Fruit fly (Drosophila melanogaster): Measurements from ENCODE around the gene CG10516.

Gene CG10516

dm6 chr3L:16004401-16005237 is 36.6 kb downstream of the CG10516 start, which contains the start of the genes hzg and mRpS31 (continued):
- no peak for TF ChIP-seq cas (GFP tag; IDR thresholded peaks at IDR 0.05)
- peak; percentile 66 for TF ChIP-seq CG18262 (tag; optimal IDR thresholded peaks at IDR 0.05)
- peak; percentile 33 for TF ChIP-seq Ada2b (GFP tag; IDR thresholded peaks at IDR 0.05)
- TF ChIP-seq CG11085 (GFP tag; IDR thresholded peaks at IDR 0.05): 0 out of 2 replicates have a peak, but pooled peaks have one; percentile 10
- TF ChIP-seq Dad (GFP tag; optimal IDR thresholded peaks at IDR 0.05): no peak
- TF ChIP-seq CG3407 (GFP tag; optimal IDR thresholded peaks at IDR 0.05): no peak
- TF ChIP-seq CG7987 (GFP tag; optimal IDR thresholded peaks at IDR 0.05): no peak
- peak; percentile 55 to 81 for TF ChIP-seq bsh (GFP tag; optimal IDR thresholded peaks at IDR 0.05)
- TF ChIP-seq CG12942 (GFP tag; optimal IDR thresholded peaks at IDR 0.05): peak; percentile 45
- no peak for TF ChIP-seq crol (GFP tag; IDR thresholded peaks at IDR 0.05)
- peak; percentile 49 for TF ChIP-seq crc (GFP tag; optimal IDR thresholded peaks at IDR 0.05)
- TF ChIP-seq croc (GFP tag; conservative IDR thresholded peaks at IDR 0.05): no peak
- no peak for TF ChIP-seq sim (GFP tag; IDR thresholded peaks at IDR 0.05)
- no peak for TF ChIP-seq ham (GFP tag; IDR thresholded peaks at IDR 0.05)
- TF ChIP-seq CG4424 (GFP tag; optimal IDR thresholded peaks at IDR 0.05): peak; percentile 53
- TF ChIP-seq wdn (GFP tag; IDR thresholded peaks at IDR 0.05): 0 out of 2 replicates have a peak, but pooled peaks have one; percentile 49
- peak; percentile 39 for TF ChIP-seq Side (GFP tag; optimal IDR thresholded peaks at IDR 0.05)
- TF ChIP-seq lov (optimal IDR thresholded peaks at IDR 0.05): no peak
- no peak for TF ChIP-seq lov (GFP tag; IDR thresholded peaks at IDR 0.05)
- TF ChIP-seq CG32772 (GFP tag; IDR thresholded peaks at IDR 0.05): no peak
- peak; percentile 45 for TF ChIP-seq CG1233 (GFP tag; optimal IDR thresholded peaks at IDR 0.05)
- no peak for TF ChIP-seq dimm (GFP tag; IDR thresholded peaks at IDR 0.05)
- no peak for TF ChIP-seq dan (GFP tag; IDR thresholded peaks at IDR 0.05)
- TF ChIP-seq Rfx (GFP tag; IDR thresholded peaks at IDR 0.05): peak; percentile 66
- peak; percentile 49 for TF ChIP-seq CG18599 (GFP tag; optimal IDR thresholded peaks at IDR 0.05)
- TF ChIP-seq CG18619 (GFP tag; optimal IDR thresholded peaks at IDR 0.05): peak; percentile 5
- TF ChIP-seq cato (GFP tag; optimal IDR thresholded peaks at IDR 0.05; ENCODE audit: borderline replicate concordance): no peak
- no peak for TF ChIP-seq CG6765 (GFP tag; optimal IDR thresholded peaks at IDR 0.05)
- TF ChIP-seq CG3163 (GFP tag; optimal IDR thresholded peaks at IDR 0.05): peak; percentile 40
- TF ChIP-seq pita (GFP tag; optimal IDR thresholded peaks at IDR 0.05): no peak
- no peak; the same call in 1 of the 2 replicates for TF ChIP-seq E2f2 (GFP tag; IDR thresholded peaks at IDR 0.05)
- TF ChIP-seq Dref (GFP tag; IDR thresholded peaks at IDR 0.05): no peak
- peak; percentile 37 for TF ChIP-seq stwl (tag; optimal IDR thresholded peaks at IDR 0.05)
- no peak for TF ChIP-seq ERR (GFP tag; optimal IDR thresholded peaks at IDR 0.05)
- peak; percentile 68 for TF ChIP-seq CG2678 (tag; optimal IDR thresholded peaks at IDR 0.05)
- TF ChIP-seq CG1603 (tag; optimal IDR thresholded peaks at IDR 0.05): no peak
- peak; percentile 5 for TF ChIP-seq CG3281 (GFP tag; optimal IDR thresholded peaks at IDR 0.05)
- peak; percentile 61 for TF ChIP-seq CG18476 (GFP tag; optimal IDR thresholded peaks at IDR 0.05)
- peak; percentile 34 for TF ChIP-seq CG10209 (GFP tag; optimal IDR thresholded peaks at IDR 0.05)
- TF ChIP-seq jigr1 (GFP tag; IDR thresholded peaks at IDR 0.05): no peak
- TF ChIP-seq schlank (tag; optimal IDR thresholded peaks at IDR 0.05): no peak
- no peak for TF ChIP-seq CG2129 (GFP tag; IDR thresholded peaks at IDR 0.05; ENCODE audit: partially characterized antibody)
- peak; percentile 59 for TF ChIP-seq Camta (GFP tag; optimal IDR thresholded peaks at IDR 0.05)
- TF ChIP-seq ara (GFP tag; IDR thresholded peaks at IDR 0.05): no peak
- TF ChIP-seq esg (GFP tag; conservative IDR thresholded peaks at IDR 0.05): peak; percentile 18; the same call in 1 of the 2 replicates
- TF ChIP-seq jing (GFP tag; optimal IDR thresholded peaks at IDR 0.05): no peak
- TF ChIP-seq CG14014 (GFP tag; IDR thresholded peaks at IDR 0.05): no peak
- TF ChIP-seq E2f1 (GFP tag; IDR thresholded peaks at IDR 0.05): no peak
- TF ChIP-seq CG15073 (GFP tag; optimal IDR thresholded peaks at IDR 0.05): no peak
- TF ChIP-seq br (optimal IDR thresholded peaks at IDR 0.05): no peak
- no peak for TF ChIP-seq Lpt (GFP tag; optimal IDR thresholded peaks at IDR 0.05)

All from whole organism, embryonic.